Fruit fly (Drosophila melanogaster): ENCODE results near the gene CG4259.

DNA sequence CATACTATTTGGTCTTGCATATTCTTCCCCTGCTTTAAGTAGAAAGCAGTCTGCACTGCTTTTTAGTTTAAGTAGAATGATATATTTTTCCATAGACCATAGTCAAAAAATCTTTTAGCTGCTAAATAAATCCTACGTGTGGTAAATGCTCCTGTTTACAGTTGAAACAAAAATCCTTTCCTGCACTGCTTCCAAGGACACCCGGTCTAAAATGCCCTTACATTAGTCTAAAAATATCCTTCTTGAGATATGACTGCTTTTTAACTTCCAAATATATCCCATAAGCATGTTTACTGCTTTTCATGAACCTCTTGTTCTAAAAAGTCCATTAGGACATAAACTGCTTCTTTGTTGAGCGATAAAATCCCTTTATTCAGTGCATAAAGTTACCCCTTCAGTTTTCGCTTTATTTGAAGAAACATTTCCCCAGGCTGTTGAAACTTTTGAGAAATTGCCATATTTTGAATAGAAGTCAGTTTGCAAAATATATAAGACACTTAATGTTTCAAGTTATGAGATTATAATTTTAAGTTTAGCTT lies 18.6 kb downstream of the CG4259 start:
- no peak for TF ChIP-seq CG12769 (tag; optimal IDR thresholded peaks at IDR 0.05)
- no peak for TF ChIP-seq CG2120 (GFP tag; optimal IDR thresholded peaks at IDR 0.05)
- no peak for TF ChIP-seq CG15514 (GFP tag; optimal IDR thresholded peaks at IDR 0.05)
- TF ChIP-seq CG13894 (tag; optimal IDR thresholded peaks at IDR 0.05): no peak
- no peak for TF ChIP-seq CG32767 (GFP tag; IDR thresholded peaks at IDR 0.05)
- TF ChIP-seq CG11085 (GFP tag; IDR thresholded peaks at IDR 0.05): no peak
